Worm (Caenorhabditis elegans): ENCODE measurements around the gene cpna-1.

Gene cpna-1

ce11 chrII:4151499-4152132 is 34.8 kb upstream of the cpna-1 start:
- TF ChIP-seq F23B12.7 (tag; optimal IDR thresholded peaks at IDR 0.05; ENCODE audit: insufficient read depth) (no peak), Y79H2A.3 (GFP tag; conservative IDR thresholded peaks at IDR 0.05) (no peak), madf-6 (GFP tag; IDR thresholded peaks at IDR 0.05) (no peak), ceh-91 (GFP tag; IDR thresholded peaks at IDR 0.05) (no peak), tbp1 (GFP tag; optimal IDR thresholded peaks at IDR 0.05) (no peak), egl-44 (GFP tag; IDR thresholded peaks at IDR 0.05) (no peak)

- TF ChIP-seq zfh-2 (GFP tag; conservative IDR thresholded peaks at IDR 0.05) = no peak
- TF ChIP-seq lsl-1 (GFP tag; optimal IDR thresholded peaks at IDR 0.05) = no peak
- TF ChIP-seq athp-1 (tag; optimal IDR thresholded peaks at IDR 0.05) = no peak
- TF ChIP-seq aptf-3 (GFP tag; IDR thresholded peaks at IDR 0.05) = no peak
- no peak for TF ChIP-seq dpff-1 (tag; optimal IDR thresholded peaks at IDR 0.05)
These were observed 33.6 kb upstream of the cpna-1 start for ce11 chrII:4152864-4153263.

ce11 chrII:4155112-4155823 is 31.2 kb upstream of the cpna-1 start, which contains the start of gene R03H10.2:
R03H10.2 (plus strand) TSS chrII:4155773.
- TF ChIP-seq hmg-1.2 (GFP tag; IDR thresholded peaks at IDR 0.05) (no peak), aptf-3 (GFP tag; IDR thresholded peaks at IDR 0.05) (no peak), snpc-1.3 (tag; optimal IDR thresholded peaks at IDR 0.05; ENCODE audit: insufficient read depth) (no peak), tbp1 (GFP tag; optimal IDR thresholded peaks at IDR 0.05) (no peak), zim-3 (tag; optimal IDR thresholded peaks at IDR 0.05) (no peak), B0336.3 (GFP tag; IDR thresholded peaks at IDR 0.05) (no peak), Y79H2A.3 (GFP tag; conservative IDR thresholded peaks at IDR 0.05) (no peak), ztf-25 (GFP tag; IDR thresholded peaks at IDR 0.05) (no peak), nhr-80 (tag; optimal IDR thresholded peaks at IDR 0.05) (no peak), nfya-1 (tag; optimal IDR thresholded peaks at IDR 0.05; ENCODE audit: borderline replicate concordance, insufficient read depth) (no peak), B0035.1 (tag; optimal IDR thresholded peaks at IDR 0.05) (no peak), ztf-26 (tag; optimal IDR thresholded peaks at IDR 0.05) (no peak), ccch-3 (GFP tag; optimal IDR thresholded peaks at IDR 0.05) (no peak), xnd-1 (tag; optimal IDR thresholded peaks at IDR 0.05) (no peak), nfyb-1 (GFP tag; IDR thresholded peaks at IDR 0.05) (no peak), ztf-3 (GFP tag; optimal IDR thresholded peaks at IDR 0.05) (no peak), akir-1 (GFP tag; optimal IDR thresholded peaks at IDR 0.05) (no peak), mel-28 (tag; optimal IDR thresholded peaks at IDR 0.05; ENCODE audit: borderline replicate concordance) (no peak)

- TF ChIP-seq F22D6.2 (tag; optimal IDR thresholded peaks at IDR 0.05) (no peak), F57C9.4 (tag; optimal IDR thresholded peaks at IDR 0.05) (no peak), xnd-1 (tag; optimal IDR thresholded peaks at IDR 0.05) (no peak), rec-8 (tag; optimal IDR thresholded peaks at IDR 0.05) (no peak), hmg-20 (GFP tag; IDR thresholded peaks at IDR 0.05) (no peak), madf-8 (GFP tag; conservative IDR thresholded peaks at IDR 0.05) (no peak), egl-44 (GFP tag; IDR thresholded peaks at IDR 0.05) (no peak), ceh-40 (GFP tag; IDR thresholded peaks at IDR 0.05) (no peak), mcd-1 (GFP tag; IDR thresholded peaks at IDR 0.05) (no peak), pbrm-1 (GFP tag; IDR thresholded peaks at IDR 0.05) (no peak), F10E7.11 (tag; optimal IDR thresholded peaks at IDR 0.05) (no peak), B0261.1 (tag; optimal IDR thresholded peaks at IDR 0.05) (no peak), madf-3 (GFP tag; IDR thresholded peaks at IDR 0.05) (no peak), rpc-1 (optimal IDR thresholded peaks at IDR 0.05) (no peak), rpc-1 (tag; optimal IDR thresholded peaks at IDR 0.05) (no peak), ekl-4 (GFP tag; IDR thresholded peaks at IDR 0.05) (no peak), sea-2 (GFP tag; IDR thresholded peaks at IDR 0.05) (no peak), attf-5 (GFP tag; optimal IDR thresholded peaks at IDR 0.05) (no peak), zfh-2 (GFP tag; conservative IDR thresholded peaks at IDR 0.05) (no peak), akir-1 (GFP tag; optimal IDR thresholded peaks at IDR 0.05) (no peak), efl-1 (GFP tag; optimal IDR thresholded peaks at IDR 0.05) (no peak)
These were observed 28.6 kb upstream of the cpna-1 start for ce11 chrII:4157817-4158216.

All from whole organism, young adult.